Worm (Caenorhabditis elegans) whole organism, L4 larva: ENCODE measurements around the gene C35B1.8.

Experiments
- D1046.2 ChIP-seq: fragments of 200-800 bp; sonication (Bioruptor generic); IDR thresholded peaks from 2 replicates; pipeline ENCODE4 v1.3.6; 2022; ENCODE audit warnings: missing genetic modification characterization, missing compliant biosample characterization
- F26F4.8 ChIP-seq: fragments of 200-800 bp; sonication (Bioruptor generic); conservative IDR thresholded peaks from 2 replicates; pipeline ENCODE4 v1.3.6; 2022; ENCODE audit warnings: missing genetic modification characterization, missing compliant biosample characterization
- F44E2.7 ChIP-seq: fragments of 200-800 bp; sonication (Bioruptor generic); IDR thresholded peaks from 2 replicates; pipeline ENCODE4 v2.1.2; 2022; ENCODE audit warnings: missing genetic modification characterization, missing compliant biosample characterization
- F49E8.2 ChIP-seq: sonication (generic microtip); optimal IDR thresholded peaks from 2 replicates; lab custom pipeline; 2016; ENCODE audit warnings: missing compliant biosample characterization, mild to moderate bottlenecking, missing genetic modification characterization, borderline replicate concordance
- T20F7.1 ChIP-seq: fragments of 200-800 bp; sonication (Bioruptor generic); optimal IDR thresholded peaks from 2 replicates; lab custom pipeline; 2018; ENCODE audit warnings: mild to moderate bottlenecking, missing genetic modification characterization, missing compliant biosample characterization
- Y48G9A.11 ChIP-seq: fragments of 200-800 bp; sonication (Bioruptor generic); IDR thresholded peaks from 2 replicates; pipeline ENCODE4 v1.3.6; 2022; ENCODE audit warnings: missing genetic modification reagents, missing genetic modification characterization, missing compliant biosample characterization
- Y5F2A.4 ChIP-seq: fragments of 200-800 bp; sonication (Bioruptor generic); optimal IDR thresholded peaks from 2 replicates; lab custom pipeline; 2018; ENCODE audit warnings: mild to moderate bottlenecking, missing genetic modification characterization, missing compliant biosample characterization
- aha-1 ChIP-seq: fragments of 150-350 bp; peaks from one replicate; lab custom pipeline; 2014; ENCODE audit warnings: missing biosample characterization, missing genetic modification characterization
- aly-2 ChIP-seq: sonication (generic microtip); optimal IDR thresholded peaks from 2 replicates; lab custom pipeline; 2018; ENCODE audit warnings: missing biosample characterization, missing genetic modification characterization
- ama-1 ChIP-seq: fragments of 150-350 bp; optimal IDR thresholded peaks from 2 replicates; lab custom pipeline; 2014; ENCODE audit warnings: inconsistent platforms, mixed read lengths
- attf-4 ChIP-seq: sonication (generic microtip); optimal IDR thresholded peaks from 3 replicates; lab custom pipeline; 2017; ENCODE audit warnings: missing biosample characterization, missing genetic modification characterization
- ceh-28 ChIP-seq: fragments of 150-350 bp; optimal IDR thresholded peaks from 2 replicates; lab custom pipeline; 2014; ENCODE audit warnings: missing biosample characterization, missing genetic modification reagents, missing genetic modification characterization
- ceh-62 ChIP-seq: sonication (generic microtip); optimal IDR thresholded peaks from 2 replicates; lab custom pipeline; 2017; ENCODE audit warnings: missing biosample characterization, missing genetic modification characterization
- ces-1 ChIP-seq: fragments of 150-350 bp; sonication (generic microtip); optimal IDR thresholded peaks from 4 replicates; lab custom pipeline; 2014; ENCODE audit warnings: missing biosample characterization, missing genetic modification reagents, missing genetic modification characterization
- cey-2 ChIP-seq: sonication (generic microtip); optimal IDR thresholded peaks from 3 replicates; lab custom pipeline; 2017; ENCODE audit warnings: missing genetic modification characterization, mild to moderate bottlenecking, missing compliant biosample characterization, antibody characterized with exemption, borderline replicate concordance; ENCODE audit not compliant: insufficient read depth
- ctbp-1 ChIP-seq: fragments of 200-800 bp; sonication (Bioruptor generic); IDR thresholded peaks from 2 replicates; pipeline ENCODE4 v1.3.6; 2022; ENCODE audit warnings: missing genetic modification reagents, missing genetic modification characterization, missing compliant biosample characterization
- daf-16 ChIP-seq, 3 experiments: sonication (generic microtip); optimal IDR thresholded peaks; 2 replicates each; lab custom pipeline; 2016 to 2017; ENCODE audit warnings: missing genetic modification characterization in 3 of 3, missing genetic modification reagents in 3 of 3, mild to moderate bottlenecking in 2 of 3, missing compliant biosample characterization in 2 of 3, missing biosample characterization in 1 of 3, moderate library complexity in 1 of 3
- dmd-8 ChIP-seq: fragments of 200-800 bp; sonication (Bioruptor generic); IDR thresholded peaks from 2 replicates; pipeline ENCODE4 v1.3.6; 2022; ENCODE audit warnings: missing genetic modification characterization, missing compliant biosample characterization
- dmd-9 ChIP-seq: fragments of 200-800 bp; sonication (Bioruptor generic); IDR thresholded peaks from 2 replicates; pipeline ENCODE4 v1.3.6; 2022; ENCODE audit warnings: missing genetic modification reagents, missing genetic modification characterization, missing compliant biosample characterization
- dpl-1 ChIP-seq: fragments of 150-350 bp; optimal IDR thresholded peaks from 2 replicates; lab custom pipeline; 2014; ENCODE audit warnings: missing biosample characterization, missing genetic modification reagents, missing genetic modification characterization
- egl-43 ChIP-seq: fragments of 200-800 bp; sonication (Bioruptor generic); IDR thresholded peaks from 2 replicates; pipeline ENCODE4 v1.3.6; 2022; ENCODE audit warnings: missing genetic modification reagents, missing genetic modification characterization, missing compliant biosample characterization
- gei-8 ChIP-seq: fragments of 200-800 bp; sonication (Bioruptor generic); optimal IDR thresholded peaks from 2 replicates; lab custom pipeline; 2018; ENCODE audit warnings: mild to moderate bottlenecking, missing genetic modification characterization, missing compliant biosample characterization
- hif-1 ChIP-seq, 2 experiments: sonication (generic microtip); optimal IDR thresholded peaks; 2 replicates each; lab custom pipeline; 2016 to 2017; ENCODE audit warnings: missing compliant biosample characterization in 2 of 2, missing genetic modification characterization in 2 of 2, missing genetic modification reagents in 2 of 2, missing genotype in 2 of 2, mild to moderate bottlenecking in 1 of 2
- hlh-11 ChIP-seq: fragments of 200-800 bp; sonication (Bioruptor generic); optimal IDR thresholded peaks from 2 replicates; lab custom pipeline; 2018; ENCODE audit warnings: mild to moderate bottlenecking, missing genetic modification characterization, missing compliant biosample characterization
- hlh-30 ChIP-seq: sonication (generic microtip); optimal IDR thresholded peaks from 2 replicates; lab custom pipeline; 2017; ENCODE audit warnings: antibody characterized with exemption, mild to moderate bottlenecking, missing genetic modification characterization, missing compliant biosample characterization; ENCODE audit not compliant: insufficient read depth
- lin-1 ChIP-seq: fragments of 200-800 bp; sonication (Bioruptor generic); IDR thresholded peaks from 2 replicates; pipeline ENCODE4 v1.3.6; 2022; ENCODE audit warnings: missing genetic modification reagents, missing genetic modification characterization, missing compliant biosample characterization
- lin-15B ChIP-seq: fragments of 150-350 bp; sonication (generic microtip); optimal IDR thresholded peaks from 3 replicates; lab custom pipeline; 2014; ENCODE audit warnings: missing biosample characterization, missing genetic modification characterization
- lin-29 ChIP-seq: fragments of 200-800 bp; sonication (Bioruptor generic); IDR thresholded peaks from 2 replicates; pipeline ENCODE4 v1.3.6; 2022; ENCODE audit warnings: missing genetic modification reagents, missing genetic modification characterization, missing compliant biosample characterization
- lin-38 ChIP-seq: fragments of 200-800 bp; sonication (Bioruptor generic); IDR thresholded peaks from 2 replicates; pipeline ENCODE4 v1.3.6; 2022; ENCODE audit warnings: missing genetic modification reagents, missing genetic modification characterization, missing compliant biosample characterization
- lir-3 ChIP-seq: sonication (generic microtip); optimal IDR thresholded peaks from 2 replicates; lab custom pipeline; 2016; ENCODE audit warnings: mild to moderate bottlenecking, missing genetic modification characterization, missing compliant biosample characterization
- mdt-29 ChIP-seq: fragments of 200-800 bp; sonication (Bioruptor generic); IDR thresholded peaks from 2 replicates; pipeline ENCODE4 v1.3.6; 2022; ENCODE audit warnings: missing genetic modification reagents, missing genetic modification characterization, missing compliant biosample characterization
- mep-1 ChIP-seq: fragments of 150-350 bp; sonication (generic microtip); optimal IDR thresholded peaks from 3 replicates; lab custom pipeline; 2014; ENCODE audit warnings: missing biosample characterization, missing genetic modification characterization
- mes-2 ChIP-seq: sonication (generic microtip); optimal IDR thresholded peaks from 2 replicates; lab custom pipeline; 2016; ENCODE audit warnings: missing genotype, mild to moderate bottlenecking, missing genetic modification characterization, missing compliant biosample characterization; ENCODE audit not compliant: poor library complexity, severe bottlenecking
- mxl-2 ChIP-seq: fragments of 200-800 bp; sonication (Bioruptor generic); conservative IDR thresholded peaks from 2 replicates; pipeline ENCODE4 v1.3.6; 2022; ENCODE audit warnings: missing genetic modification reagents, missing genetic modification characterization, missing compliant biosample characterization
- nhr-10 ChIP-seq: fragments of 150-350 bp; optimal IDR thresholded peaks from 2 replicates; lab custom pipeline; 2014; ENCODE audit warnings: missing biosample characterization, missing genetic modification characterization
- nhr-11 ChIP-seq: fragments of 150-350 bp; optimal IDR thresholded peaks from 2 replicates; lab custom pipeline; 2014; ENCODE audit warnings: missing biosample characterization, missing genetic modification characterization
- nhr-111 ChIP-seq: fragments of 200-800 bp; sonication (Bioruptor generic); optimal IDR thresholded peaks from 2 replicates; lab custom pipeline; 2018; ENCODE audit warnings: mild to moderate bottlenecking, missing genetic modification characterization, missing compliant biosample characterization
- nhr-42 ChIP-seq: fragments of 200-800 bp; sonication (Bioruptor generic); IDR thresholded peaks from 2 replicates; pipeline ENCODE4 v1.3.6; 2022; ENCODE audit warnings: missing genetic modification characterization, missing compliant biosample characterization
- nhr-6 ChIP-seq: fragments of 150-350 bp; optimal IDR thresholded peaks from 2 replicates; lab custom pipeline; 2014; ENCODE audit warnings: missing biosample characterization, missing genetic modification characterization
- nhr-76 ChIP-seq: fragments of 150-350 bp; optimal IDR thresholded peaks from 2 replicates; lab custom pipeline; 2014; ENCODE audit warnings: missing biosample characterization, missing genetic modification characterization
- php-3 ChIP-seq: fragments of 200-800 bp; sonication (Bioruptor generic); IDR thresholded peaks from 2 replicates; pipeline ENCODE4 v1.3.6; 2022; ENCODE audit warnings: missing genetic modification reagents, missing genetic modification characterization, missing compliant biosample characterization
- pqm-1 ChIP-seq: sonication (generic microtip); optimal IDR thresholded peaks from 2 replicates; lab custom pipeline; 2017; ENCODE audit warnings: missing biosample characterization, missing genetic modification characterization
- rbr-2 ChIP-seq: sonication (generic microtip); optimal IDR thresholded peaks from 2 replicates; lab custom pipeline; 2016; ENCODE audit warnings: missing genotype, missing genetic modification characterization, missing compliant biosample characterization
- sdz-12 ChIP-seq: fragments of 200-800 bp; sonication (Bioruptor generic); optimal IDR thresholded peaks from 2 replicates; lab custom pipeline; 2018; ENCODE audit warnings: mild to moderate bottlenecking, missing genetic modification characterization, missing compliant biosample characterization
- set-16 ChIP-seq: fragments of 200-800 bp; sonication (Bioruptor generic); IDR thresholded peaks from 2 replicates; pipeline ENCODE4 v1.3.6; 2022; ENCODE audit warnings: missing genetic modification reagents, missing genetic modification characterization, missing compliant biosample characterization
- spr-1 ChIP-seq: sonication (generic microtip); optimal IDR thresholded peaks from 2 replicates; lab custom pipeline; 2016; ENCODE audit warnings: mild to moderate bottlenecking, missing genetic modification characterization, missing compliant biosample characterization
- tra-1 ChIP-seq: fragments of 200-800 bp; sonication (Bioruptor generic); IDR thresholded peaks from 2 replicates; pipeline ENCODE4 v1.3.6; 2022; ENCODE audit warnings: missing genetic modification reagents, missing genetic modification characterization, missing compliant biosample characterization
- vab-7 ChIP-seq: fragments of 200-800 bp; sonication (Bioruptor generic); IDR thresholded peaks from 2 replicates; pipeline ENCODE4 v1.3.6; 2022; ENCODE audit warnings: missing genetic modification reagents, missing genetic modification characterization, missing compliant biosample characterization
- zag-1 ChIP-seq: fragments of 150-350 bp; optimal IDR thresholded peaks from 2 replicates; lab custom pipeline; 2014; ENCODE audit warnings: missing biosample characterization, missing genetic modification characterization
- zip-2 ChIP-seq: fragments of 150-350 bp; optimal IDR thresholded peaks from 2 replicates; lab custom pipeline; 2014; ENCODE audit warnings: missing biosample characterization, missing genetic modification characterization
- ztf-7 ChIP-seq: fragments of 150-350 bp; optimal IDR thresholded peaks from 2 replicates; lab custom pipeline; 2014; ENCODE audit warnings: missing biosample characterization, missing genetic modification characterization

Gene C35B1.8

DNA sequence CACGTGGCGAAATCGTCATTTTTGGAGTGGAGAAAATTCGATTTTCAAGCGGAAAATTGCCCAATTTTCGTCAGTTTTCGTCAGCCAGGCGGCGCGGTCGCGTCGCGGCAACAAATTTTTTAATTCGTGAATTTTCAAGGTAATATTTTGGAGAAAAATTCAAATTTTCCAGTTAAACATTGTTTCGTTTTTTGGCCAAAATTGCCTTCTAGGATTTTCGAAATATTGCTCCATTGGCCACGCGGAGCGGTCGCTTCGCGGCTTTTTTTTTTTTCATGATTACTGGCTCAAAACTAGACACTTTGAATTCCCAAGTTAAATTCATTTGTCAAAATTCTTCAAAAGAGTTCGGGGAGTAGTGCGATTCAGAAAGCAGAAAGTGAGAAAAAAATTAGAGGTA, 31.2 kb downstream of the C35B1.8 start (continued):
- TF ChIP-seq spr-1 (tag; lab: Kevin White, UChicago), result no peak
- TF ChIP-seq F26F4.8, result no peak
- no peak for TF ChIP-seq gei-8 (GFP tag; lab: Kevin White, UChicago)
- TF ChIP-seq mes-2 (tag; lab: Kevin White, UChicago), result no peak
- no peak for TF ChIP-seq zip-2 (tag; lab: Kevin White, UChicago)
- TF ChIP-seq lin-29 (GFP tag; lab: Robert Waterston, UW), result no peak
- no peak for TF ChIP-seq ctbp-1 (GFP tag; lab: Robert Waterston, UW)
- TF ChIP-seq rbr-2 (tag; lab: Kevin White, UChicago), result no peak
- no peak for TF ChIP-seq mep-1 (tag; lab: Kevin White, UChicago)
- TF ChIP-seq tra-1 (GFP tag; lab: Robert Waterston, UW), result no peak
- TF ChIP-seq lir-3 (tag; lab: Kevin White, UChicago), result no peak
- no peak for TF ChIP-seq Y5F2A.4 (GFP tag; lab: Kevin White, UChicago)
- no peak for TF ChIP-seq T20F7.1 (GFP tag; lab: Kevin White, UChicago)
- TF ChIP-seq hlh-11 (tag; lab: Kevin White, UChicago), result no peak
- no peak for TF ChIP-seq nhr-76 (tag; lab: Kevin White, UChicago)
- no peak for TF ChIP-seq F49E8.2 (tag; lab: Kevin White, UChicago)
- no peak for TF ChIP-seq dmd-8 (GFP tag; lab: Robert Waterston, UW)
- TF ChIP-seq aha-1, result peak; percentile 53
- no peak for TF ChIP-seq ztf-7
- TF ChIP-seq sdz-12, result no peak
- TF ChIP-seq nhr-10 (tag; lab: Kevin White, UChicago), result no peak
- no peak for TF ChIP-seq vab-7
- TF ChIP-seq lin-1 (GFP tag; lab: Robert Waterston, UW), result no peak
- no peak for TF ChIP-seq lin-15B (tag; lab: Kevin White, UChicago)
- TF ChIP-seq D1046.2, result peak; percentile 76; the same call in 1 of the 2 replicates
- TF ChIP-seq nhr-42 (GFP tag; lab: Robert Waterston, UW), result no peak
- peak; percentile 46 for TF ChIP-seq ama-1 (lab: Kevin White, UChicago)
- TF ChIP-seq mxl-2 (GFP tag; lab: Robert Waterston, UW), result no peak
- TF ChIP-seq pqm-1, result no peak
- TF ChIP-seq Y48G9A.11 (GFP tag; lab: Robert Waterston, UW), result peak; percentile 65
- no peak for TF ChIP-seq nhr-111 (GFP tag; lab: Kevin White, UChicago)

DNA sequence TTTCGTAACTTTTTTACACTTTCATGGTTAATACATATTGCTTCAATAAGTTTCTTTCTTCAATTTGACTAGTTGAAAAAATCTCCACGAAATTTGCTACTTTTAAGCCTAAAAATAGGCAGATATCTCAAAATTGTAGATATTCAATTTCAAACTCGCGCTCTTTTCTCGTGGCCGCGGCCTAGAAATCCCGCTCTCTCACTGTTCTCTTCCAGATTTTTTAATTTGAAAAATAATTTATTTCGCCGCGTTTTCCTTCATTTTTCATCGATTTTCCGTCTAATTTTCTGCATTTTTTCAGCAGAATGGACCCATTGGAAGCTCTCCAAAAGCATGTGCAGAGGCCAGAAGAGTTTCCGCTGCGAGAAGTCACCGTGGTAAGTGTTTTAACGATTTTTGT, 36.5 kb downstream of the C35B1.8 start, which contains the start of gene cdc-73:
TSS of gene cdc-73 (plus strand) at position 302 of the 400 bp plus-strand sequence.
- no peak for TF ChIP-seq lin-15B (tag; lab: Kevin White, UChicago)
- no peak for TF ChIP-seq dmd-9
- no peak for TF ChIP-seq attf-4 (tag; lab: Kevin White, UChicago)
- peak in 1 of 2 experiments; percentile 70 for TF ChIP-seq hif-1 (tag; optimal IDR thresholded peaks at IDR 0.05; lab: Kevin White, UChicago)
- no peak for TF ChIP-seq ceh-28 (tag; lab: Kevin White, UChicago)
- peak; percentile 5 for TF ChIP-seq nhr-6
- no peak for TF ChIP-seq mdt-29 (GFP tag; lab: Robert Waterston, UW)
- no peak for TF ChIP-seq php-3
- no peak for TF ChIP-seq set-16 (GFP tag; lab: Robert Waterston, UW)
- TF ChIP-seq F44E2.7 (GFP tag; lab: Robert Waterston, UW), result no peak
- TF ChIP-seq daf-16 (GFP tag; optimal IDR thresholded peaks at IDR 0.05; lab: Kevin White, UChicago), result no peak
- no peak for TF ChIP-seq daf-16 (tag; optimal IDR thresholded peaks at IDR 0.05; lab: Kevin White, UChicago)
- no peak for TF ChIP-seq aly-2 (tag; lab: Kevin White, UChicago)
- TF ChIP-seq cey-2 (tag; lab: Kevin White, UChicago), result no peak
- TF ChIP-seq dpl-1, result peak; percentile 91
- no peak for TF ChIP-seq hlh-30 (tag; lab: Kevin White, UChicago)
- no peak for TF ChIP-seq spr-1 (tag; lab: Kevin White, UChicago)
- TF ChIP-seq rbr-2 (tag; lab: Kevin White, UChicago), result no peak
- TF ChIP-seq lin-38, result peak; percentile 45
- TF ChIP-seq zag-1 (tag; lab: Kevin White, UChicago), result no peak
- TF ChIP-seq ceh-62 (tag; lab: Kevin White, UChicago), result no peak
- no peak for TF ChIP-seq egl-43 (GFP tag; lab: Robert Waterston, UW)
- no peak for TF ChIP-seq sdz-12
- no peak for TF ChIP-seq mep-1 (tag; lab: Kevin White, UChicago)
- no peak for TF ChIP-seq nhr-111 (GFP tag; lab: Kevin White, UChicago)
- no peak for TF ChIP-seq nhr-11 (tag; lab: Kevin White, UChicago)
- TF ChIP-seq ces-1 (GFP tag; lab: Kevin White, UChicago), result no peak
